Worm (Caenorhabditis elegans): Measurements from ENCODE around the gene T16G12.3.

The T16G12.3 gene

ce11 chrIII:10094538-10094937 is 44.1 kb downstream of the T16G12.3 start (continued):
- TF ChIP-seq pqm-1 (tag; optimal IDR thresholded peaks at IDR 0.05) (no peak), mxl-2 (GFP tag; conservative IDR thresholded peaks at IDR 0.05) (no peak), dmd-6 (GFP tag; IDR thresholded peaks at IDR 0.05) (no peak), F26F4.8 (GFP tag; conservative IDR thresholded peaks at IDR 0.05) (no peak; the same call in 1 of the 2 replicates), zip-2 (tag; optimal IDR thresholded peaks at IDR 0.05) (no peak), dmd-8 (GFP tag; IDR thresholded peaks at IDR 0.05) (no peak), ceh-82 (tag; optimal IDR thresholded peaks at IDR 0.05) (no peak), F10B5.3 (tag; optimal IDR thresholded peaks at IDR 0.05) (no peak), ceh-28 (tag; optimal IDR thresholded peaks at IDR 0.05) (no peak), lsy-2 (tag; optimal IDR thresholded peaks at IDR 0.05) (no peak), ztf-11 (tag; optimal IDR thresholded peaks at IDR 0.05) (no peak), zip-11 (GFP tag; IDR thresholded peaks at IDR 0.05) (no peak), aha-1 (tag) (no peak), ces-1 (GFP tag; optimal IDR thresholded peaks at IDR 0.05) (no peak), madf-9 (GFP tag; conservative IDR thresholded peaks at IDR 0.05) (peak; percentile 83), lim-7 (GFP tag; IDR thresholded peaks at IDR 0.05) (no peak), cey-2 (tag; optimal IDR thresholded peaks at IDR 0.05; ENCODE audit: borderline replicate concordance, insufficient read depth) (no peak), sdz-12 (GFP tag; optimal IDR thresholded peaks at IDR 0.05) (no peak), F44E2.7 (GFP tag; IDR thresholded peaks at IDR 0.05) (no peak), spr-3 (GFP tag; optimal IDR thresholded peaks at IDR 0.05) (no peak), duxl-1 (tag; optimal IDR thresholded peaks at IDR 0.05; ENCODE audit: poor library complexity) (no peak), dpl-1 (GFP tag; optimal IDR thresholded peaks at IDR 0.05) (no peak), aly-2 (tag; optimal IDR thresholded peaks at IDR 0.05) (no peak), php-3 (GFP tag; IDR thresholded peaks at IDR 0.05) (no peak), daf-12 (tag; optimal IDR thresholded peaks at IDR 0.05) (no peak), nhr-111 (GFP tag; optimal IDR thresholded peaks at IDR 0.05) (no peak), mdl-1 (tag; optimal IDR thresholded peaks at IDR 0.05) (peak in 1 of 2 experiments; percentile 25), F49E8.2 (tag; optimal IDR thresholded peaks at IDR 0.05; ENCODE audit: borderline replicate concordance) (no peak), dmd-9 (GFP tag; IDR thresholded peaks at IDR 0.05) (no peak), zag-1 (tag; optimal IDR thresholded peaks at IDR 0.05) (no peak), vab-7 (GFP tag; IDR thresholded peaks at IDR 0.05) (no peak), Y48G9A.11 (GFP tag; IDR thresholded peaks at IDR 0.05) (no peak), mdt-29 (GFP tag; IDR thresholded peaks at IDR 0.05) (no peak), hmg-1.1 (GFP tag; IDR thresholded peaks at IDR 0.05) (no peak), nhr-25 (tag; optimal IDR thresholded peaks at IDR 0.05; ENCODE audit: borderline replicate concordance, insufficient read depth) (peak; percentile 30), ZK337.2 (GFP tag; IDR thresholded peaks at IDR 0.05) (0 out of 2 replicates have a peak, but pooled peaks have one; percentile 49), fos-1 (tag; optimal IDR thresholded peaks at IDR 0.05) (no peak), lin-39 (tag; optimal IDR thresholded peaks at IDR 0.05) (no peak), lin-38 (GFP tag; IDR thresholded peaks at IDR 0.05) (no peak), nhr-11 (tag; optimal IDR thresholded peaks at IDR 0.05) (no peak), mes-2 (tag; optimal IDR thresholded peaks at IDR 0.05; ENCODE audit: poor library complexity, severe bottlenecking) (peak; percentile 36)

- no peak for TF ChIP-seq egl-27 (tag; optimal IDR thresholded peaks at IDR 0.05)
- TF ChIP-seq nhr-28 (tag; optimal IDR thresholded peaks at IDR 0.05), result peak; percentile 47
- TF ChIP-seq pqm-1 (tag; optimal IDR thresholded peaks at IDR 0.05), result peak; percentile 8
- TF ChIP-seq spr-1 (tag; optimal IDR thresholded peaks at IDR 0.05), result no peak
- TF ChIP-seq mxl-2 (GFP tag; conservative IDR thresholded peaks at IDR 0.05), result no peak
- TF ChIP-seq arid-1 (GFP tag; conservative IDR thresholded peaks at IDR 0.05), result no peak
- TF ChIP-seq lsy-2 (tag; optimal IDR thresholded peaks at IDR 0.05), result peak in 1 of 2 experiments; percentile 57
- no peak for TF ChIP-seq daf-16 (GFP tag; optimal IDR thresholded peaks at IDR 0.05)
- peak; percentile 41 for TF ChIP-seq daf-16 (tag; optimal IDR thresholded peaks at IDR 0.05)
- no peak for TF ChIP-seq T26A8.4 (GFP tag; IDR thresholded peaks at IDR 0.05)
- TF ChIP-seq zfp-3 (GFP tag; conservative IDR thresholded peaks at IDR 0.05), result no peak
Measured at ce11 chrIII:10095377-10095776, 45.0 kb downstream of the T16G12.3 start.

Data from whole organism, L4 larva.